Fruit fly (Drosophila melanogaster): ENCODE data around the gene CG14434.

CG14434 gene

DNA sequence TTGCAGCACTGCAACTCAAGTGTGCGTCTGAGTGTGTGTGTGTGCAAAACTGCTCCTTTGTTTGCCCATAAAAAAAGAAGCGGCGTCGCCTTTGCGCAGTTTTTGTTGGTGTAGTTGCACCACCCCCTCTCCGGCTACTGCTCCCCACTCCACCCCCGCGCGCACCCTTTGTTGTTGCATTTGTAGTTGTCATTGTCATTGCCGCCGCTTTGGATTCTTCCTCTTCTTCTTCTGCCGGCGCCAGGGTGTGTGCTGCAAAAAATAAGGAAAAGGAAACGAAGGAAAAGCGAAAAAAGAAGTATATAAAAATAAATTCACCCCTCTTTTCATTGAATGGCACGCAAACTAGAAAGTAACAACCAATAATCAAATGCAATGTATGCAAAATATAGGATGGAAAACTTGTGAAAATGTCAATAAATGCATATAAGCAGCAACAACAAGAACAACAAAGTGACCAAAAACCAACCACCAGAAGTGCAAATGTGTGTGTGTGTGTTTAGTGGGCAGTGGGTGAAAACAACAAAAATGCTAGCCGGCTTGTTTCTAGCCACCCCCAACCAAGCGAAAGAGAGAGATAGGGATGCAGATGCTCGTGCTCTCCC, 63.0 kb downstream of the CG14434 start:
- TF ChIP-seq Mnt (GFP tag; optimal IDR thresholded peaks at IDR 0.05) (no peak), CG7101 (tag; optimal IDR thresholded peaks at IDR 0.05) (no peak), CG7045 (GFP tag; optimal IDR thresholded peaks at IDR 0.05) (no peak), ovo (GFP tag; optimal IDR thresholded peaks at IDR 0.05) (no peak), CG14711 (tag; optimal IDR thresholded peaks at IDR 0.05) (no peak), cnc (optimal IDR thresholded peaks at IDR 0.05) (no peak), Clk (GFP tag; optimal IDR thresholded peaks at IDR 0.05) (no peak), cic (GFP tag; optimal IDR thresholded peaks at IDR 0.05) (no peak), kay (GFP tag; ENCODE audit: borderline replicate concordance) (no peak), tj (GFP tag; optimal IDR thresholded peaks at IDR 0.05) (no peak), CG1620 (GFP tag; optimal IDR thresholded peaks at IDR 0.05) (no peak), toe (GFP tag; optimal IDR thresholded peaks at IDR 0.05) (no peak), Hr96 (GFP tag; optimal IDR thresholded peaks at IDR 0.05) (no peak), pad (GFP tag; optimal IDR thresholded peaks at IDR 0.05) (no peak), CG5204 (GFP tag; optimal IDR thresholded peaks at IDR 0.05) (no peak), CG12768 (GFP tag; optimal IDR thresholded peaks at IDR 0.05) (no peak), bab1 (GFP tag; optimal IDR thresholded peaks at IDR 0.05) (no peak), Crg-1 (GFP tag; optimal IDR thresholded peaks at IDR 0.05) (no peak)

- TF ChIP-seq CG33017 (tag; optimal IDR thresholded peaks at IDR 0.05) (peak; percentile 9), Hr96 (GFP tag; optimal IDR thresholded peaks at IDR 0.05) (peak; percentile 39), kay (GFP tag; ENCODE audit: borderline replicate concordance) (no peak), cnc (optimal IDR thresholded peaks at IDR 0.05) (no peak), CG11617 (GFP tag; optimal IDR thresholded peaks at IDR 0.05) (no peak), toe (GFP tag; optimal IDR thresholded peaks at IDR 0.05) (peak; percentile 63), CG7045 (GFP tag; optimal IDR thresholded peaks at IDR 0.05) (no peak), ovo (GFP tag; optimal IDR thresholded peaks at IDR 0.05) (peak; percentile 67), CG7101 (tag; optimal IDR thresholded peaks at IDR 0.05) (peak; percentile 30), CG14711 (tag; optimal IDR thresholded peaks at IDR 0.05) (no peak), CG1620 (GFP tag; optimal IDR thresholded peaks at IDR 0.05) (peak; percentile 79), tj (GFP tag; optimal IDR thresholded peaks at IDR 0.05) (peak; percentile 24), CG5204 (GFP tag; optimal IDR thresholded peaks at IDR 0.05) (peak; percentile 13), cic (GFP tag; optimal IDR thresholded peaks at IDR 0.05) (peak; percentile 3), bab1 (GFP tag; optimal IDR thresholded peaks at IDR 0.05) (peak; percentile 77), Crg-1 (GFP tag; optimal IDR thresholded peaks at IDR 0.05) (peak; percentile 17), pad (GFP tag; optimal IDR thresholded peaks at IDR 0.05) (no peak), Clk (GFP tag; optimal IDR thresholded peaks at IDR 0.05) (no peak), Mnt (GFP tag; optimal IDR thresholded peaks at IDR 0.05) (peak; percentile 71), CG12768 (GFP tag; optimal IDR thresholded peaks at IDR 0.05) (no peak)
Observed at dm6 chrX:6803312-6803794, 63.6 kb downstream of the CG14434 start, which contains the start of the genes C3G and pod1. Gene C3G, minus strand, starts transcription at chrX:6803593. Gene pod1, plus strand, starts transcription at chrX:6803684.

DNA sequence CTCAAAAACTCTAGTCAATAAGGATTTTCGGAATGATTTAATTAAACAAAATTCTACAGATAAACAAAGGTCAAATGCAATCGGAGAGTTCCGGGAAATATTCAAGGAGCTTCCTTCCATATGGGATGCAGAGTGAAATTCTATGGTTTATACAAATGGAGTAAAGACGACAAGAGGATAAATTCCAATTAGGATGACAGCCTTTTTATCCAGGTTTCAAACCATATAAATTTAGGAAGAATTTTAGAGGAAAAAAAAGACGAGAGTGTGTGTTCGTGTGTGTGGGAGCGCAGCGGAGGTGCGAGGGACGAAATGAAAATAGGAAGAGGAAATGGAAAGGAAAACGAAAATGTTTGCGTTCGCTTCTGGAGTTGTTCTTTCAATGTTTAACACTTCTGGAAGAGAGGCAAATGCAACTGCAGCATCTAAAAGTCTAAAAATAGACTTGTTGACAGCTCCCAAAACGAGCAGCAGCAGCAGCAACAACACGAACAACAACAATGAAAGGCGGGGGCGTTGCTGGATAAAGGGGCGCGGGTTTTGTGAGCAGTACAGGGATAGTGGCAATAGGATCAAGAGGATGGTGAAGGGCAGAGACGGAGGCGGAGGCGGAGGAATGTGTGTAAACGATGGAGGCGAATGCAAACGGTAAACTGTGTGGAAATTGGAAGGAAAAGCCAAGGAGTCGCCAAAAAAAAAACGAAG, 64.5 kb downstream of the CG14434 start:
- TF ChIP-seq Hr96 (GFP tag; optimal IDR thresholded peaks at IDR 0.05) (no peak), CG7045 (GFP tag; optimal IDR thresholded peaks at IDR 0.05) (no peak), toe (GFP tag; optimal IDR thresholded peaks at IDR 0.05) (no peak), CG11617 (GFP tag; optimal IDR thresholded peaks at IDR 0.05) (no peak)

Data from whole organism, adult.